Fruit fly (Drosophila melanogaster) whole organism, pupa: ENCODE results near the gene CG32365.

Experiments used
- CG10348 ChIP-seq: fragments of 200-800 bp; sonication (Bioruptor generic); IDR thresholded peaks from 2 replicates; pipeline ENCODE4 v1.3.6; 2022; ENCODE audit warnings: missing biosample characterization, missing genetic modification characterization
- CG14655 ChIP-seq: fragments of 200-800 bp; sonication (Bioruptor generic); optimal IDR thresholded peaks from 3 replicates; lab custom pipeline; 2017; ENCODE audit warnings: mild to moderate bottlenecking, missing biosample characterization, missing genetic modification reagents, missing genetic modification characterization
- CG32121 ChIP-seq: fragments of 200-800 bp; sonication (Bioruptor generic); IDR thresholded peaks from 2 replicates; pipeline ENCODE4 v1.3.6; 2022; ENCODE audit warnings: missing biosample characterization, missing genetic modification characterization
- CG34367 ChIP-seq: fragments of 200-800 bp; sonication (Bioruptor generic); optimal IDR thresholded peaks from 2 replicates; lab custom pipeline; 2018; ENCODE audit warnings: missing biosample characterization, mild to moderate bottlenecking, missing genetic modification characterization
- CG8159 ChIP-seq: fragments of 200-800 bp; sonication (Bioruptor generic); optimal IDR thresholded peaks from 3 replicates; lab custom pipeline; 2018; ENCODE audit warnings: missing biosample characterization, mild to moderate bottlenecking, missing genetic modification characterization, moderate library complexity
- CG9948 ChIP-seq: fragments of 200-800 bp; sonication (Bioruptor generic); optimal IDR thresholded peaks from 2 replicates; lab custom pipeline; 2018; ENCODE audit warnings: missing biosample characterization, mild to moderate bottlenecking, missing genetic modification characterization, moderate library complexity
- EcR ChIP-seq: fragments of 200-800 bp; sonication (Bioruptor generic); optimal IDR thresholded peaks from 3 replicates; lab custom pipeline; 2019; ENCODE audit warnings: missing biosample characterization, missing genetic modification characterization, mild to moderate bottlenecking, moderate library complexity, missing genetic modification reagents
- Ets98B ChIP-seq: fragments of 200-800 bp; sonication (Bioruptor generic); IDR thresholded peaks from 2 replicates; pipeline ENCODE4 v1.3.6; 2022; ENCODE audit warnings: missing biosample characterization, missing genetic modification characterization
- Pif1A ChIP-seq: fragments of 200-800 bp; sonication (Bioruptor generic); optimal IDR thresholded peaks from 3 replicates; lab custom pipeline; 2016; ENCODE audit warnings: missing biosample characterization, missing genetic modification characterization
- Pif1B ChIP-seq: fragments of 200-800 bp; sonication (Bioruptor generic); optimal IDR thresholded peaks from 3 replicates; lab custom pipeline; 2016; ENCODE audit warnings: missing biosample characterization, missing genetic modification characterization
- Snoo ChIP-seq: fragments of 200-800 bp; sonication (Bioruptor generic); optimal IDR thresholded peaks from 3 replicates; lab custom pipeline; 2017; ENCODE audit warnings: missing biosample characterization, mild to moderate bottlenecking, missing genetic modification characterization, inconsistent platforms
- fd96Ca ChIP-seq: fragments of 200-800 bp; sonication (Bioruptor generic); IDR thresholded peaks from 3 replicates; pipeline ENCODE4 v1.3.6; 2022; ENCODE audit warnings: missing biosample characterization, missing genetic modification characterization
- gl ChIP-seq: fragments of 200-800 bp; sonication (Bioruptor generic); optimal IDR thresholded peaks from 2 replicates; lab custom pipeline; 2018; ENCODE audit warnings: missing biosample characterization, mild to moderate bottlenecking, missing genetic modification characterization

- TF ChIP-seq gl (tag; lab: Kevin White, UChicago) (no peak), EcR (GFP tag; lab: Kevin White, UChicago) (peak; percentile 58), CG8159 (no peak), Pif1B (GFP tag; lab: Kevin White, UChicago) (no peak), CG9948 (no peak), CG10348 (GFP tag; lab: Robert Waterston, UW) (no peak), Snoo (tag; lab: Kevin White, UChicago) (no peak), Ets98B (no peak), Pif1A (no peak), CG32121 (GFP tag; lab: Robert Waterston, UW) (no peak), CG14655 (GFP tag; lab: Kevin White, UChicago) (no peak), fd96Ca (GFP tag; lab: Robert Waterston, UW) (no peak), CG34367 (tag; lab: Kevin White, UChicago) (no peak)
These were observed 12.3 kb downstream of the CG32365 start for dm6 chr3L:7881127-7881526.
